Fruit fly (Drosophila melanogaster): ENCODE measurements around the gene CG31036.

CG31036 gene

DNA sequence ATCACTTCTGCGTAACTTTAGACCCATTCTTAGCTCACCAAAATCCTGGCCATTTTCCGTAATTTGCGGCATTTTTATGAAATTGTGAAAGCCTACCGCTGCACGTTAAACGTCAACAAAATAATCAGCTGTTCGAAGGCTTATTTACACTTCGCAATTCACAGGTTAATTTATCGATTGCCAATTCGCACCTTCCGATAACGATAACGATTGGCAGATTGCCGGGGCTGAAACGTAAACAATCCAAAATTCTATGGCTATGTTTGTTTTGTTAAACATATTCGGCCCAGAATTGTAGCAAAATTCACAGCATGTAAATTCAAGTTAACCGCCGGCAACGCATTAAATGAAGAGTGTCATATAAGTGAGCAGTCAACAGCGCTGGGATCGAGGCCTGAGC is 27.8 kb downstream of the CG31036 start, which contains the start of the genes eIF2Balpha and Vps13B (continued):
- TF ChIP-seq CG4424 (GFP tag; optimal IDR thresholded peaks at IDR 0.05) (no peak), CG11695 (GFP tag; IDR thresholded peaks at IDR 0.05) (no peak), nom (GFP tag; optimal IDR thresholded peaks at IDR 0.05) (no peak), CG10321 (GFP tag; IDR thresholded peaks at IDR 0.05) (no peak), NC2β (GFP tag; optimal IDR thresholded peaks at IDR 0.05) (no peak), CG11504 (tag; optimal IDR thresholded peaks at IDR 0.05) (no peak), Taf1 (GFP tag; IDR thresholded peaks at IDR 0.05) (no peak), Lpt (GFP tag; optimal IDR thresholded peaks at IDR 0.05) (no peak), Ptx1 (GFP tag; IDR thresholded peaks at IDR 0.05) (no peak), CG6765 (GFP tag; optimal IDR thresholded peaks at IDR 0.05) (no peak), CG2199 (GFP tag; IDR thresholded peaks at IDR 0.05) (no peak), CG4617 (GFP tag; optimal IDR thresholded peaks at IDR 0.05; ENCODE audit: borderline replicate concordance) (no peak), gcm2 (GFP tag; optimal IDR thresholded peaks at IDR 0.05) (no peak), Sry-δ (GFP tag; optimal IDR thresholded peaks at IDR 0.05) (no peak), Med (GFP tag) (no peak), CG11723 (GFP tag; optimal IDR thresholded peaks at IDR 0.05) (no peak), en (GFP tag; optimal IDR thresholded peaks at IDR 0.05) (no peak), hbn (GFP tag; IDR thresholded peaks at IDR 0.05; ENCODE audit: partially characterized antibody) (peak; percentile 68), cg (GFP tag; optimal IDR thresholded peaks at IDR 0.05) (no peak), Fer3 (tag; optimal IDR thresholded peaks at IDR 0.05) (no peak), HLH4C (GFP tag; IDR thresholded peaks at IDR 0.05; ENCODE audit: partially characterized antibody) (peak; percentile 94), MTF-1 (GFP tag; optimal IDR thresholded peaks at IDR 0.05; ENCODE audit: borderline replicate concordance) (no peak), Hr39 (optimal IDR thresholded peaks at IDR 0.05) (no peak), Neu2 (GFP tag; optimal IDR thresholded peaks at IDR 0.05; ENCODE audit: borderline replicate concordance) (no peak), CG3726 (GFP tag; IDR thresholded peaks at IDR 0.05) (no peak), NC2α (GFP tag; optimal IDR thresholded peaks at IDR 0.05) (no peak), CG17912 (GFP tag; optimal IDR thresholded peaks at IDR 0.05) (no peak), CG18262 (tag; optimal IDR thresholded peaks at IDR 0.05) (no peak), CG5245 (GFP tag; optimal IDR thresholded peaks at IDR 0.05) (no peak), Scr (GFP tag; IDR thresholded peaks at IDR 0.05; ENCODE audit: partially characterized antibody) (peak; percentile 70), sim (GFP tag; IDR thresholded peaks at IDR 0.05) (no peak), CG6854 (GFP tag; optimal IDR thresholded peaks at IDR 0.05) (no peak), ssp (GFP tag; IDR thresholded peaks at IDR 0.05) (0 out of 2 replicates have a peak, but pooled peaks have one; percentile 7), Hmx (GFP tag; optimal IDR thresholded peaks at IDR 0.05) (no peak), CG11085 (GFP tag; IDR thresholded peaks at IDR 0.05) (no peak), CG3065 (GFP tag; optimal IDR thresholded peaks at IDR 0.05) (no peak), Nf-YA (GFP tag; IDR thresholded peaks at IDR 0.05) (no peak), TFAM (GFP tag; optimal IDR thresholded peaks at IDR 0.05) (no peak), dati (GFP tag; IDR thresholded peaks at IDR 0.05) (no peak), CG6683 (GFP tag; optimal IDR thresholded peaks at IDR 0.05) (no peak), MESR4 (GFP tag; optimal IDR thresholded peaks at IDR 0.05) (peak; percentile 35)

DNA sequence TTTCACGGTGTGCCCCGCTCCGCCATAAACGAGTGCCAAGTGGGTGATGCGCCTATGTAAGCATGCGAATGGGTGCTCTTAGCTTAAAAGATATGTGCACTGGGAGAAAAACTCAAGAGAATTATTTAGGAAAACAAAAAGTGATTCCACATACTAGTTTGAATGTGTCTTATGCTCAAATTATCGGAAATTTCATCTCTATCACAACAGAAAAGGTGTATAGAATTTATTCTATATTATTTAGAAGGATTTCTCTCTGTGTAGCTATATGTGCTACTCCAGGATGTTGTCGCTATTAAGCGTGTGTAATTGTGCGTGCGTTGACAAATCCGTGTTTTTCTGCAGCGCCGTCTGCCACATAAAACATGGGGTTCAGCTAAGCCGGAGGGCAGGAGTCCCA is 51.4 kb downstream of the CG31036 start:
- no peak for TF ChIP-seq pnt (GFP tag; optimal IDR thresholded peaks at IDR 0.05)
- TF ChIP-seq lab (GFP tag; optimal IDR thresholded peaks at IDR 0.05): peak; percentile 30
- no peak for TF ChIP-seq ATbp (GFP tag; optimal IDR thresholded peaks at IDR 0.05)
- TF ChIP-seq MBD-R2 (GFP tag; IDR thresholded peaks at IDR 0.05): no peak
- TF ChIP-seq CG11504 (tag; optimal IDR thresholded peaks at IDR 0.05): peak; percentile 11
- TF ChIP-seq CG7556 (GFP tag; optimal IDR thresholded peaks at IDR 0.05): peak; percentile 4
- TF ChIP-seq fru (optimal IDR thresholded peaks at IDR 0.05): no peak
- peak; percentile 35 for TF ChIP-seq CG2120 (GFP tag; optimal IDR thresholded peaks at IDR 0.05)
- no peak for TF ChIP-seq CG9876 (GFP tag; optimal IDR thresholded peaks at IDR 0.05)
- no peak for TF ChIP-seq unpg (GFP tag; optimal IDR thresholded peaks at IDR 0.05)
- TF ChIP-seq CG3281 (GFP tag; optimal IDR thresholded peaks at IDR 0.05): peak; percentile 3
- TF ChIP-seq CG13287 (GFP tag; IDR thresholded peaks at IDR 0.05; ENCODE audit: partially characterized antibody): no peak
- no peak for TF ChIP-seq ems (GFP tag; optimal IDR thresholded peaks at IDR 0.05)
- no peak for TF ChIP-seq prd (optimal IDR thresholded peaks at IDR 0.05)
- 0 out of 3 replicates have a peak, but pooled peaks have one; percentile 11 for TF ChIP-seq prd (GFP tag; IDR thresholded peaks at IDR 0.05)
